Worm (Caenorhabditis elegans): ENCODE measurements around the gene coq-3.

The coq-3 gene

ce11 chrIV:14816288-14816687 is 20.2 kb upstream of the coq-3 start, which contains the start of gene Y57G11C.46:
Y57G11C.46 (minus strand) TSS chrIV:14816388.
- no peak for TF ChIP-seq lin-15B (tag; optimal IDR thresholded peaks at IDR 0.05)
- TF ChIP-seq elt-1 (tag; optimal IDR thresholded peaks at IDR 0.05), result no peak
- no peak for TF ChIP-seq aly-2 (tag; optimal IDR thresholded peaks at IDR 0.05)
- TF ChIP-seq jun-1 (tag; optimal IDR thresholded peaks at IDR 0.05), result no peak
- no peak for TF ChIP-seq lsy-12 (tag; optimal IDR thresholded peaks at IDR 0.05)
- TF ChIP-seq mml-1 (tag; optimal IDR thresholded peaks at IDR 0.05), result no peak
- TF ChIP-seq fkh-2 (tag; optimal IDR thresholded peaks at IDR 0.05), result no peak
- no peak for TF ChIP-seq unc-62 (GFP tag; optimal IDR thresholded peaks at IDR 0.05)
- TF ChIP-seq unc-39 (tag; optimal IDR thresholded peaks at IDR 0.05), result no peak
- no peak for TF ChIP-seq nhr-25 (tag; optimal IDR thresholded peaks at IDR 0.05)
- no peak for TF ChIP-seq nhr-43 (tag; optimal IDR thresholded peaks at IDR 0.05; ENCODE audit: poor library complexity, severe bottlenecking)
- TF ChIP-seq tbx-2 (tag; optimal IDR thresholded peaks at IDR 0.05), result no peak
- no peak for TF ChIP-seq sea-2 (GFP tag; optimal IDR thresholded peaks at IDR 0.05)
- no peak for TF ChIP-seq egl-5 (tag; optimal IDR thresholded peaks at IDR 0.05)
- TF ChIP-seq elt-2 (tag; optimal IDR thresholded peaks at IDR 0.05), result no peak
- no peak for TF ChIP-seq egl-27 (tag; optimal IDR thresholded peaks at IDR 0.05)

- TF ChIP-seq lin-39 (tag; optimal IDR thresholded peaks at IDR 0.05) (peak; percentile 3), nhr-12 (tag; optimal IDR thresholded peaks at IDR 0.05) (no peak)
Observed at ce11 chrIV:14806903-14807302, 10.8 kb upstream of the coq-3 start, which contains the start of gene oig-5. oig-5 (plus strand) TSS chrIV:14807203.

ce11 chrIV:14802316-14802715 is 6.2 kb upstream of the coq-3 start, which contains the start of gene Y57G11C.1142:
Y57G11C.1142 (plus strand) TSS chrIV:14802616.
- TF ChIP-seq elt-2 (tag; optimal IDR thresholded peaks at IDR 0.05) (no peak), nhr-237 (tag; optimal IDR thresholded peaks at IDR 0.05) (no peak), nhr-67 (tag; optimal IDR thresholded peaks at IDR 0.05) (no peak), pha-4 (tag; optimal IDR thresholded peaks at IDR 0.05) (no peak), nhr-43 (tag; optimal IDR thresholded peaks at IDR 0.05; ENCODE audit: poor library complexity, severe bottlenecking) (no peak), daf-12 (tag; optimal IDR thresholded peaks at IDR 0.05) (no peak), ztf-11 (tag; optimal IDR thresholded peaks at IDR 0.05) (no peak), jun-1 (tag; optimal IDR thresholded peaks at IDR 0.05) (no peak), elt-1 (tag; optimal IDR thresholded peaks at IDR 0.05) (no peak), R02D3.7 (tag; optimal IDR thresholded peaks at IDR 0.05) (no peak), eor-1 (tag; optimal IDR thresholded peaks at IDR 0.05) (no peak), lin-15B (tag; optimal IDR thresholded peaks at IDR 0.05) (no peak), ama-1 (optimal IDR thresholded peaks at IDR 0.05) (no peak), ceh-9 (tag; optimal IDR thresholded peaks at IDR 0.05) (no peak), ztf-4 (tag; optimal IDR thresholded peaks at IDR 0.05) (no peak)

ce11 chrIV:14800931-14801330 is 4.8 kb upstream of the coq-3 start:
- no peak for TF ChIP-seq elt-2 (tag; optimal IDR thresholded peaks at IDR 0.05)
- peak; percentile 57 for TF ChIP-seq nfya-1 (tag; optimal IDR thresholded peaks at IDR 0.05; ENCODE audit: insufficient read depth)

- TF ChIP-seq ama-1 (optimal IDR thresholded peaks at IDR 0.05) (no peak), egl-5 (tag; optimal IDR thresholded peaks at IDR 0.05) (no peak), fkh-2 (tag; optimal IDR thresholded peaks at IDR 0.05) (no peak), ceh-16 (tag; optimal IDR thresholded peaks at IDR 0.05) (no peak), jun-1 (tag; optimal IDR thresholded peaks at IDR 0.05) (no peak), ZK546.5 (tag; optimal IDR thresholded peaks at IDR 0.05) (no peak), nhr-77 (tag; optimal IDR thresholded peaks at IDR 0.05) (no peak), daf-12 (tag; optimal IDR thresholded peaks at IDR 0.05) (no peak), zag-1 (tag; optimal IDR thresholded peaks at IDR 0.05) (no peak), aly-2 (tag; optimal IDR thresholded peaks at IDR 0.05) (no peak), pqm-1 (tag; optimal IDR thresholded peaks at IDR 0.05) (no peak), lin-15B (tag; optimal IDR thresholded peaks at IDR 0.05) (no peak), nhr-28 (tag; optimal IDR thresholded peaks at IDR 0.05) (no peak), ceh-28 (tag; optimal IDR thresholded peaks at IDR 0.05) (no peak), tbx-2 (tag; optimal IDR thresholded peaks at IDR 0.05) (no peak), ztf-4 (tag; optimal IDR thresholded peaks at IDR 0.05) (no peak), nhr-11 (tag; optimal IDR thresholded peaks at IDR 0.05) (no peak), eor-1 (tag; optimal IDR thresholded peaks at IDR 0.05) (no peak), nhr-67 (tag; optimal IDR thresholded peaks at IDR 0.05) (no peak)
Observed at ce11 chrIV:14799186-14799585, 3.1 kb upstream of the coq-3 start, which contains the start of gene Y57G11C.14. Y57G11C.14 (plus strand) TSS chrIV:14799311.
